Worm (Caenorhabditis elegans) whole organism, L1 larva: ENCODE results near the gene srx-78.
"Not testable (repeated sequence)": the region's sequence is repeated elsewhere in the genome, so short reads cannot be mapped to it uniquely, and the experiment has no call there.

ENCODE experiments used
- C04F5.9 ChIP-seq: sonication (generic microtip); optimal IDR thresholded peaks from 2 replicates; lab custom pipeline; 2016; ENCODE audit warnings: missing genetic modification characterization, missing compliant biosample characterization
- C16A3.4 ChIP-seq: fragments of 150-350 bp; optimal IDR thresholded peaks from 2 replicates; lab custom pipeline; 2014; ENCODE audit warnings: missing biosample characterization, missing genetic modification characterization
- C34B4.2 ChIP-seq: sonication (generic microtip); optimal IDR thresholded peaks from 2 replicates; lab custom pipeline; 2017; ENCODE audit warnings: mild to moderate bottlenecking, missing genetic modification characterization, missing compliant biosample characterization
- F16B12.6 ChIP-seq: fragments of 150-350 bp; optimal IDR thresholded peaks from 2 replicates; lab custom pipeline; 2014; ENCODE audit warnings: missing biosample characterization, missing genetic modification characterization
- Y116A8C.19 ChIP-seq: sonication (generic microtip); optimal IDR thresholded peaks from 2 replicates; lab custom pipeline; 2016; ENCODE audit warnings: missing compliant biosample characterization, missing genetic modification characterization, borderline replicate concordance
- aly-2 ChIP-seq: fragments of 150-350 bp; optimal IDR thresholded peaks from 2 replicates; lab custom pipeline; 2014; ENCODE audit warnings: missing biosample characterization, missing genetic modification characterization
- ceh-63 ChIP-seq: fragments of 200-800 bp; sonication (Bioruptor generic); optimal IDR thresholded peaks from 2 replicates; lab custom pipeline; 2018; ENCODE audit warnings: mild to moderate bottlenecking, missing genetic modification characterization, missing compliant biosample characterization
- ceh-8 ChIP-seq: fragments of 200-800 bp; sonication (Bioruptor generic); optimal IDR thresholded peaks from 2 replicates; lab custom pipeline; 2018; ENCODE audit warnings: mild to moderate bottlenecking, missing genetic modification characterization, moderate library complexity, missing compliant biosample characterization
- ceh-82 ChIP-seq, 3 experiments: fragments of 150-350 bp in 1 of 3; sonication (generic microtip) in 2 of 3; optimal IDR thresholded peaks; 2 replicates each; lab custom pipeline; 2014 to 2017; ENCODE audit warnings: missing biosample characterization in 3 of 3, missing genetic modification characterization in 3 of 3
- ceh-90 ChIP-seq: sonication (generic microtip); optimal IDR thresholded peaks from 2 replicates; lab custom pipeline; 2016; ENCODE audit warnings: missing genetic modification characterization, missing compliant biosample characterization
- ces-1 ChIP-seq: fragments of 150-350 bp; optimal IDR thresholded peaks from 2 replicates; lab custom pipeline; 2014; ENCODE audit warnings: missing biosample characterization, missing genetic modification reagents, missing genetic modification characterization
- dsc-1 ChIP-seq: sonication (generic microtip); optimal IDR thresholded peaks from 2 replicates; lab custom pipeline; 2016; ENCODE audit warnings: mild to moderate bottlenecking, missing genetic modification characterization, missing compliant biosample characterization
- egl-13 ChIP-seq: sonication (generic microtip); optimal IDR thresholded peaks from 2 replicates; lab custom pipeline; 2016; ENCODE audit warnings: missing genotype, missing genetic modification reagents, missing genetic modification characterization, missing compliant biosample characterization
- elt-2 ChIP-seq: sonication (generic microtip); optimal IDR thresholded peaks from 2 replicates; lab custom pipeline; 2016; ENCODE audit warnings: missing genetic modification characterization, mild to moderate bottlenecking, inconsistent platforms, missing compliant biosample characterization, missing genetic modification reagents
- ets-5 ChIP-seq: fragments of 200-800 bp; sonication (Bioruptor generic); IDR thresholded peaks from 2 replicates; pipeline ENCODE4 v1.3.6; 2022; ENCODE audit warnings: missing genetic modification characterization, missing compliant biosample characterization
- fkh-4 ChIP-seq: sonication (generic microtip); optimal IDR thresholded peaks from 2 replicates; lab custom pipeline; 2016; ENCODE audit warnings: missing compliant biosample characterization, missing genetic modification characterization, borderline replicate concordance
- fkh-8 ChIP-seq: sonication (generic microtip); optimal IDR thresholded peaks from 2 replicates; lab custom pipeline; 2016; ENCODE audit warnings: mild to moderate bottlenecking, missing genetic modification characterization, missing compliant biosample characterization
- grh-1 ChIP-seq: fragments of 200-800 bp; sonication (Bioruptor generic); IDR thresholded peaks from 2 replicates; pipeline ENCODE4 v1.3.6; 2022; ENCODE audit warnings: missing genetic modification reagents, missing genetic modification characterization, missing compliant biosample characterization
- hlh-17 ChIP-seq: fragments of 200-800 bp; sonication (Bioruptor generic); optimal IDR thresholded peaks from 2 replicates; lab custom pipeline; 2018; ENCODE audit warnings: missing genetic modification characterization, mild to moderate bottlenecking, missing compliant biosample characterization, moderate library complexity, borderline replicate concordance
- hlh-4 ChIP-seq: sonication (generic microtip); optimal IDR thresholded peaks from 2 replicates; lab custom pipeline; 2016; ENCODE audit warnings: mild to moderate bottlenecking, missing genetic modification characterization, missing compliant biosample characterization
- hpl-2 ChIP-seq: fragments of 150-350 bp; optimal IDR thresholded peaks from 2 replicates; lab custom pipeline; 2014; ENCODE audit warnings: missing biosample characterization, missing genetic modification reagents, missing genetic modification characterization
- irx-1 ChIP-seq: sonication (generic microtip); optimal IDR thresholded peaks from 2 replicates; lab custom pipeline; 2016; ENCODE audit warnings: missing genetic modification characterization, missing compliant biosample characterization
- lin-14 ChIP-seq: fragments of 200-800 bp; sonication (Bioruptor generic); optimal IDR thresholded peaks from 2 replicates; lab custom pipeline; 2018; ENCODE audit warnings: mild to moderate bottlenecking, missing genetic modification characterization, moderate library complexity, missing compliant biosample characterization
- lin-15B ChIP-seq: fragments of 150-350 bp; sonication (generic microtip); optimal IDR thresholded peaks from 3 replicates; lab custom pipeline; 2014; ENCODE audit warnings: missing biosample characterization, missing genetic modification characterization
- nhr-237 ChIP-seq: fragments of 150-350 bp; optimal IDR thresholded peaks from 2 replicates; lab custom pipeline; 2014; ENCODE audit warnings: missing biosample characterization, missing genetic modification characterization
- nhr-28 ChIP-seq: fragments of 150-350 bp; optimal IDR thresholded peaks from 2 replicates; lab custom pipeline; 2014; ENCODE audit warnings: missing biosample characterization, missing genetic modification characterization
- nhr-77 ChIP-seq: fragments of 150-350 bp; optimal IDR thresholded peaks from 2 replicates; lab custom pipeline; 2014; ENCODE audit warnings: missing biosample characterization, missing genetic modification characterization
- nhr-84 ChIP-seq: sonication (generic microtip); optimal IDR thresholded peaks from 2 replicates; lab custom pipeline; 2017; ENCODE audit warnings: missing biosample characterization, missing genetic modification characterization
- nhr-90 ChIP-seq: sonication (generic microtip); optimal IDR thresholded peaks from 2 replicates; lab custom pipeline; 2016; ENCODE audit warnings: mild to moderate bottlenecking, missing genetic modification characterization, missing compliant biosample characterization; ENCODE audit not compliant: poor library complexity
- pag-3 ChIP-seq: sonication (generic microtip); optimal IDR thresholded peaks from 2 replicates; lab custom pipeline; 2017; ENCODE audit warnings: missing genetic modification characterization, mild to moderate bottlenecking, missing compliant biosample characterization, antibody characterized with exemption, borderline replicate concordance; ENCODE audit not compliant: insufficient read depth
- pqm-1 ChIP-seq: sonication (generic microtip); optimal IDR thresholded peaks from 3 replicates; lab custom pipeline; 2017; ENCODE audit warnings: missing biosample characterization, missing genetic modification characterization
- rnt-1 ChIP-seq: sonication (generic microtip); optimal IDR thresholded peaks from 2 replicates; lab custom pipeline; 2016; ENCODE audit warnings: mild to moderate bottlenecking, missing genetic modification characterization, moderate library complexity, missing compliant biosample characterization
- snpc-4 ChIP-seq: fragments of 150-350 bp; optimal IDR thresholded peaks from 2 replicates; lab custom pipeline; 2014; ENCODE audit warnings: missing biosample characterization, missing genetic modification characterization
- tbx-2 ChIP-seq: sonication (generic microtip); optimal IDR thresholded peaks from 2 replicates; lab custom pipeline; 2016; ENCODE audit warnings: missing genetic modification characterization, missing compliant biosample characterization
- tlp-1 ChIP-seq: fragments of 150-350 bp; optimal IDR thresholded peaks from 2 replicates; lab custom pipeline; 2014; ENCODE audit warnings: missing biosample characterization, missing genetic modification characterization
- unc-130 ChIP-seq: fragments of 150-350 bp; optimal IDR thresholded peaks from 2 replicates; lab custom pipeline; 2017; ENCODE audit warnings: missing biosample characterization, missing genetic modification characterization, inconsistent platforms
- unc-30 ChIP-seq: sonication (generic microtip); optimal IDR thresholded peaks from 2 replicates; lab custom pipeline; 2017; ENCODE audit warnings: missing biosample characterization, missing genetic modification characterization
- unc-98 ChIP-seq: fragments of 200-800 bp; sonication (Bioruptor generic); IDR thresholded peaks from 2 replicates; pipeline ENCODE4 v1.3.6; 2022; ENCODE audit warnings: missing genetic modification characterization, missing compliant biosample characterization
- vab-15 ChIP-seq: sonication (generic microtip); optimal IDR thresholded peaks from 2 replicates; lab custom pipeline; 2017; ENCODE audit warnings: missing genotype, mild to moderate bottlenecking, missing genetic modification characterization, missing compliant biosample characterization
- zag-1 ChIP-seq: fragments of 150-350 bp; optimal IDR thresholded peaks from 2 replicates; lab custom pipeline; 2014; ENCODE audit warnings: missing biosample characterization, missing genetic modification characterization
- ztf-11 ChIP-seq, 2 experiments: sonication (generic microtip); optimal IDR thresholded peaks; 2 replicates each; lab custom pipeline; 2016 to 2017; ENCODE audit warnings: missing genetic modification characterization in 2 of 2, missing biosample characterization in 1 of 2, missing compliant biosample characterization in 1 of 2

Gene srx-78

DNA sequence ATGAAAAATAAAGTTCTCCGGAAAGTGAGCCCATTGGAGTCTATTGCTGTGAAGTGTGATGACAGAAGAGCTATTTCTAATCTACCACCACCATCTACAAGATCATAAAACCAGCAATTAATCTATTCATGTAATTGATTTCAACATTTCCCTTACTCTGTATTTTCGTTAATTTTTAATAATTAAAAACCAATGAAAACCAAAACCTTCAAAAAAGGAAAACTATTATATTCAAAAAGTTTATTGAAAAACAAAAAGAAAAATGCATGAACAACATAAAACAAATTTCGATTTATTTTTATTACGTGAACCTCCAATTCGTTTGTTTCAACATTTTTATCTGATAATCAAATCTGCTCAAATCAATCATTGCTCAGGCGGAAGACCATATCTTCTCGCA lies 4.6 kb downstream of the srx-78 start, which contains the start of gene C01G10.1:
Gene C01G10.1 (plus strand): TSS at position 301 of the 400 bp plus-strand sequence.
- TF ChIP-seq nhr-84 (tag; lab: Kevin White, UChicago) (no peak), unc-130 (tag; lab: Kevin White, UChicago) (no peak), aly-2 (tag; lab: Kevin White, UChicago) (no peak), ces-1 (no peak), hlh-4 (tag; lab: Kevin White, UChicago) (no peak), unc-30 (no peak), lin-14 (GFP tag; lab: Kevin White, UChicago) (no peak), ceh-90 (no peak), irx-1 (tag; lab: Kevin White, UChicago) (no peak), hpl-2 (no peak), ets-5 (GFP tag; lab: Robert Waterston, UW) (no peak), snpc-4 (tag; lab: Kevin White, UChicago) (no peak), C04F5.9 (no peak), nhr-28 (tag; lab: Kevin White, UChicago) (no peak), nhr-77 (tag; lab: Kevin White, UChicago) (no peak), hlh-17 (no peak), tbx-2 (tag; lab: Kevin White, UChicago) (no peak), elt-2 (tag; lab: Kevin White, UChicago) (no peak)

ce11 chrV:15105893-15106598 lies 11.2 kb downstream of the srx-78 start, which contains the start of gene C01G10.14:
TSS of gene C01G10.14 (minus strand) at chrV:15105943.
- TF ChIP-seq C34B4.2; nhr-90 (tag; lab: Kevin White, UChicago); dsc-1: not testable (repeated sequence)

DNA sequence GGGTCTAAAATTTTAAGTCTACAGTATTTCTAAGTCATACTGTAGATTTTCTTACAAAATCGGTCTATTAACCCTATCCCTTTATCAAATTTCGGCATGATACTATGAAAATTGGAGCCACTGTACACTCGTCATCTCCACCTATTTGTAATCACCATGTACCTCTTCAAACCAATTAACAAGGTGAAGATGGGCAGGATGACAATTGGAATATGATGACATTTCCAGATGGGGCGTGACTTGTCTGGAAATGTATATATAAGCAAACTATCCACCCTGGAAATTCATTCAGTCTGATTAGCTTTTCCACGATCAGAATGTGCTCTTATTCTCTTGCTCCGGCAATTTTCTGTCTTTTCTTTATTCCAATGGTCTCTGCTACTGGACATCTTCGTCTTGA lies 14.4 kb downstream of the srx-78 start, which contains the start of gene Y75B12A.2:
Gene Y75B12A.2 (plus strand): TSS at position 301 of the 400 bp plus-strand sequence.
- TF ChIP-seq ztf-11 (tag; optimal IDR thresholded peaks at IDR 0.05; lab: Kevin White, UChicago) (no peak), fkh-4 (tag; lab: Kevin White, UChicago) (no peak), pag-3 (no peak), egl-13 (tag; lab: Kevin White, UChicago) (no peak), C34B4.2 (no peak), ceh-8 (no peak), vab-15 (tag; lab: Kevin White, UChicago) (no peak), hpl-2 (no peak), irx-1 (tag; lab: Kevin White, UChicago) (no peak), pqm-1 (tag; lab: Kevin White, UChicago) (no peak), grh-1 (GFP tag; lab: Robert Waterston, UW) (no peak), unc-98 (GFP tag; lab: Robert Waterston, UW) (no peak), ceh-82 (tag; optimal IDR thresholded peaks at IDR 0.05; lab: Kevin White, UChicago) (no peak), lin-15B (tag; lab: Kevin White, UChicago) (no peak), dsc-1 (no peak), nhr-237 (tag; lab: Kevin White, UChicago) (no peak), lin-14 (GFP tag; lab: Kevin White, UChicago) (no peak)

DNA sequence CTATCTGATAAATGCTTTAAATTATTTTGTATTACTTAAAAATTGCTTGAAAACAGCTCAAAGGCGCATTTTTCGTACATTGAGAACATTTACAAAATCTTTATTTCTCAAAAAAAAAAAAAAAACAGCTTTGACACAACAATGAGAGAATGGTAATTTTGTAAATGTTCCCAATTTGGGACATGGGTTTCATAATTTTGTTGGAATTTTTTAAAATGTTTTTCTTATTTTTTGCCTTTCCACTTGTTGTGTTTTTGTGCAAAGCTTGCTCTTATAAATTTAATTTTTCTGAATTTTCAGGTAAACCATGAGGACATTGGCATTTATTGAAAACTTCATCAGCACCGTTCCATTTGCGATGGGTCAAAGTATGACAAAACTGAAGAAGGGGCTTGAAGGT lies 16.8 kb downstream of the srx-78 start, which contains the start of gene T01G5.7:
Gene T01G5.7 (plus strand): TSS at position 301 of the 400 bp plus-strand sequence.
- TF ChIP-seq F16B12.6 (tag; lab: Kevin White, UChicago) (no peak), tlp-1 (tag; lab: Kevin White, UChicago) (no peak), fkh-8 (tag; lab: Kevin White, UChicago) (no peak), Y116A8C.19 (tag; lab: Kevin White, UChicago) (no peak), rnt-1 (tag; lab: Kevin White, UChicago) (no peak), ceh-63 (GFP tag; lab: Kevin White, UChicago) (no peak), C34B4.2 (no peak), irx-1 (tag; lab: Kevin White, UChicago) (no peak), C16A3.4 (no peak), egl-13 (tag; lab: Kevin White, UChicago) (no peak), nhr-84 (tag; lab: Kevin White, UChicago) (no peak), zag-1 (tag; lab: Kevin White, UChicago) (no peak)
